Fruit fly (Drosophila melanogaster) whole organism, adult: ENCODE measurements around the gene Tsp5D.

Source experiments
- CG11617 ChIP-seq: fragments of 200-800 bp; sonication (Bioruptor generic); optimal IDR thresholded peaks from 2 replicates; lab custom pipeline; 2017; ENCODE audit warnings: mild to moderate bottlenecking, missing biosample characterization, missing genetic modification reagents, missing genetic modification characterization
- CG12768 ChIP-seq: fragments of 200-800 bp; sonication (Bioruptor generic); optimal IDR thresholded peaks from 2 replicates; lab custom pipeline; 2017; ENCODE audit warnings: missing biosample characterization, missing genetic modification characterization, mild to moderate bottlenecking, moderate library complexity, missing genetic modification reagents
- CG14711 ChIP-seq: fragments of 200-800 bp; sonication (Bioruptor generic); optimal IDR thresholded peaks from 2 replicates; lab custom pipeline; 2018; ENCODE audit warnings: missing biosample characterization, mild to moderate bottlenecking, missing genetic modification characterization, moderate library complexity
- CG1620 ChIP-seq: fragments of 200-800 bp; sonication (Bioruptor generic); optimal IDR thresholded peaks from 2 replicates; lab custom pipeline; 2016; ENCODE audit warnings: missing biosample characterization, missing genetic modification characterization
- CG33017 ChIP-seq: fragments of 200-800 bp; sonication (Bioruptor generic); optimal IDR thresholded peaks from 2 replicates; lab custom pipeline; 2018; ENCODE audit warnings: missing biosample characterization, mild to moderate bottlenecking, missing genetic modification characterization, moderate library complexity
- CG5204 ChIP-seq: fragments of 200-800 bp; sonication (Bioruptor generic); optimal IDR thresholded peaks from 2 replicates; lab custom pipeline; 2016; ENCODE audit warnings: missing biosample characterization, missing genetic modification characterization
- CG7045 ChIP-seq: fragments of 200-800 bp; sonication (Bioruptor generic); optimal IDR thresholded peaks from 2 replicates; lab custom pipeline; 2017; ENCODE audit warnings: missing biosample characterization, mild to moderate bottlenecking, missing genetic modification characterization
- CG7101 ChIP-seq: fragments of 200-800 bp; sonication (Bioruptor generic); optimal IDR thresholded peaks from 2 replicates; lab custom pipeline; 2018; ENCODE audit warnings: missing biosample characterization, mild to moderate bottlenecking, missing genetic modification characterization, moderate library complexity
- Clk ChIP-seq: fragments of 200-800 bp; sonication (Bioruptor generic); optimal IDR thresholded peaks from 2 replicates; lab custom pipeline; 2017; ENCODE audit warnings: missing biosample characterization, missing genetic modification characterization
- Crg-1 ChIP-seq: fragments of 200-800 bp; sonication (Bioruptor generic); optimal IDR thresholded peaks from 2 replicates; lab custom pipeline; 2016; ENCODE audit warnings: missing biosample characterization, missing genetic modification characterization
- Hr96 ChIP-seq: fragments of 200-800 bp; sonication (Bioruptor generic); optimal IDR thresholded peaks from 2 replicates; lab custom pipeline; 2016; ENCODE audit warnings: missing biosample characterization, missing genetic modification characterization
- Mnt ChIP-seq: fragments of 200-800 bp; sonication (Bioruptor generic); optimal IDR thresholded peaks from 2 replicates; lab custom pipeline; 2016; ENCODE audit warnings: missing biosample characterization, mild to moderate bottlenecking, missing genetic modification characterization
- bab1 ChIP-seq: fragments of 200-800 bp; sonication (Bioruptor generic); optimal IDR thresholded peaks from 3 replicates; lab custom pipeline; 2019; ENCODE audit warnings: missing biosample characterization, mild to moderate bottlenecking, missing genetic modification characterization, moderate library complexity
- cic ChIP-seq: fragments of 200-800 bp; sonication (Bioruptor generic); optimal IDR thresholded peaks from 2 replicates; lab custom pipeline; 2017; ENCODE audit warnings: missing biosample characterization, mild to moderate bottlenecking, missing genetic modification characterization, moderate library complexity
- cnc ChIP-seq, 2 experiments: fragments of >200 bp; optimal IDR thresholded peaks; 2 replicates each; lab custom pipeline; 2017
- kay ChIP-seq: fragments of 200-800 bp; sonication (Bioruptor generic); peaks from one replicate; lab custom pipeline; 2016; ENCODE audit warnings: missing biosample characterization, missing genetic modification characterization, borderline replicate concordance
- ovo ChIP-seq: fragments of 200-800 bp; sonication (Bioruptor generic); optimal IDR thresholded peaks from 2 replicates; lab custom pipeline; 2016; ENCODE audit warnings: missing biosample characterization, missing genetic modification characterization
- pad ChIP-seq: fragments of 200-800 bp; sonication (Bioruptor generic); optimal IDR thresholded peaks from 3 replicates; lab custom pipeline; 2017; ENCODE audit warnings: missing biosample characterization, missing genetic modification characterization, mild to moderate bottlenecking, moderate library complexity, missing genetic modification reagents
- tj ChIP-seq: fragments of 200-800 bp; sonication (Bioruptor generic); optimal IDR thresholded peaks from 3 replicates; lab custom pipeline; 2017; ENCODE audit warnings: missing biosample characterization, mild to moderate bottlenecking, missing genetic modification characterization, moderate library complexity
- toe ChIP-seq: fragments of 200-800 bp; sonication (Bioruptor generic); optimal IDR thresholded peaks from 2 replicates; lab custom pipeline; 2016; ENCODE audit warnings: missing biosample characterization, missing genetic modification characterization

Tsp5D gene

dm6 chrX:6027846-6028245 is 46.8 kb downstream of the Tsp5D start:
- TF ChIP-seq CG11617 (GFP tag; lab: Kevin White, UChicago) (no peak), CG14711 (no peak), Crg-1 (GFP tag; lab: Kevin White, UChicago) (no peak), Hr96 (GFP tag; lab: Kevin White, UChicago) (no peak), Mnt (GFP tag; lab: Kevin White, UChicago) (no peak), toe (GFP tag; lab: Kevin White, UChicago) (no peak), pad (GFP tag; lab: Kevin White, UChicago) (no peak), CG7101 (tag; lab: Kevin White, UChicago) (no peak), CG33017 (no peak), tj (GFP tag; lab: Kevin White, UChicago) (no peak), cnc (optimal IDR thresholded peaks at IDR 0.05; lab: Kevin White, UChicago) (no peak), ovo (no peak), cic (GFP tag; lab: Kevin White, UChicago) (no peak), Clk (GFP tag; lab: Kevin White, UChicago) (no peak), CG5204 (no peak), CG1620 (GFP tag; lab: Kevin White, UChicago) (no peak), CG12768 (GFP tag; lab: Kevin White, UChicago) (no peak), CG7045 (GFP tag; lab: Kevin White, UChicago) (no peak), kay (GFP tag; lab: Kevin White, UChicago) (no peak), bab1 (no peak)

- TF ChIP-seq Hr96 (GFP tag; lab: Kevin White, UChicago) (no peak), bab1 (no peak), CG12768 (GFP tag; lab: Kevin White, UChicago) (no peak), cnc (optimal IDR thresholded peaks at IDR 0.05; lab: Kevin White, UChicago) (no peak), Crg-1 (GFP tag; lab: Kevin White, UChicago) (no peak), ovo (no peak), kay (GFP tag; lab: Kevin White, UChicago) (no peak), Mnt (GFP tag; lab: Kevin White, UChicago) (no peak)
Observed at dm6 chrX:6024638-6025037, 50.0 kb downstream of the Tsp5D start.

- TF ChIP-seq Crg-1 (GFP tag; lab: Kevin White, UChicago): no peak
- no peak for TF ChIP-seq Clk (GFP tag; lab: Kevin White, UChicago)
- TF ChIP-seq kay (GFP tag; lab: Kevin White, UChicago): no peak
- no peak for TF ChIP-seq pad (GFP tag; lab: Kevin White, UChicago)
- no peak for TF ChIP-seq tj (GFP tag; lab: Kevin White, UChicago)
- no peak for TF ChIP-seq ovo
Observed at dm6 chrX:6022090-6022489, 52.6 kb downstream of the Tsp5D start.

- TF ChIP-seq kay (GFP tag; lab: Kevin White, UChicago): no peak
- TF ChIP-seq CG33017: no peak
- TF ChIP-seq CG12768 (GFP tag; lab: Kevin White, UChicago): no peak
- TF ChIP-seq ovo: no peak
- TF ChIP-seq Crg-1 (GFP tag; lab: Kevin White, UChicago): no peak
- TF ChIP-seq Mnt (GFP tag; lab: Kevin White, UChicago): no peak
- TF ChIP-seq CG7045 (GFP tag; lab: Kevin White, UChicago): no peak
Observed at dm6 chrX:6021414-6021813, 53.2 kb downstream of the Tsp5D start.

- TF ChIP-seq pad (GFP tag; lab: Kevin White, UChicago): no peak
- no peak for TF ChIP-seq kay (GFP tag; lab: Kevin White, UChicago)
- TF ChIP-seq ovo: no peak
- TF ChIP-seq Clk (GFP tag; lab: Kevin White, UChicago): no peak
- no peak for TF ChIP-seq CG33017
- no peak for TF ChIP-seq CG11617 (GFP tag; lab: Kevin White, UChicago)
- no peak for TF ChIP-seq CG5204
- TF ChIP-seq CG7101 (tag; lab: Kevin White, UChicago): no peak
- no peak for TF ChIP-seq CG7045 (GFP tag; lab: Kevin White, UChicago)
- TF ChIP-seq Mnt (GFP tag; lab: Kevin White, UChicago): no peak
- no peak for TF ChIP-seq Hr96 (GFP tag; lab: Kevin White, UChicago)
Observed at dm6 chrX:6020254-6020653, 54.4 kb downstream of the Tsp5D start.
